Fruit fly (Drosophila melanogaster) whole organism, wandering third instar larva: ENCODE results near the gene CG43318.

Source experiments
- OdsH ChIP-seq: fragments of 200-800 bp; sonication (Bioruptor generic); optimal IDR thresholded peaks from 2 replicates; lab custom pipeline; 2016; ENCODE audit warnings: missing biosample characterization, mild to moderate bottlenecking, missing genetic modification characterization
- dmrt93B ChIP-seq: fragments of 200-800 bp; sonication (Bioruptor generic); optimal IDR thresholded peaks from 2 replicates; lab custom pipeline; 2018; ENCODE audit warnings: missing biosample characterization, mild to moderate bottlenecking, missing genetic modification characterization
- foxo ChIP-seq, 2 experiments: fragments of 200-800 bp; sonication (Bioruptor generic); optimal IDR thresholded peaks; 2 replicates in 1 of 2; 3 replicates in 1 of 2; lab custom pipeline; 2016 to 2017; ENCODE audit warnings: missing biosample characterization in 2 of 2, missing genetic modification characterization in 2 of 2
- fru ChIP-seq: fragments of 200-800 bp; sonication (Bioruptor generic); optimal IDR thresholded peaks from 3 replicates; lab custom pipeline; 2016; ENCODE audit warnings: missing biosample characterization, mild to moderate bottlenecking, missing genetic modification characterization
- usp ChIP-seq: fragments of >200 bp; optimal IDR thresholded peaks from 2 replicates; lab custom pipeline; 2017; ENCODE audit warnings: missing biosample characterization, missing genetic modification characterization

dm6 chr3R:15802006-15802405 lies 31.2 kb downstream of the CG43318 start, which contains the start of gene CG9593:
- TF ChIP-seq dmrt93B (GFP tag; lab: Kevin White, UChicago) (no peak), foxo (GFP tag; optimal IDR thresholded peaks at IDR 0.05; lab: Kevin White, UChicago) (no peak), usp (GFP tag; lab: Kevin White, UChicago) (no peak), fru (GFP tag; lab: Kevin White, UChicago) (no peak), OdsH (no peak)
